Fruit fly (Drosophila melanogaster): ENCODE data around the gene Jon99Ci.

- no peak for TF ChIP-seq CG11617 (GFP tag; optimal IDR thresholded peaks at IDR 0.05)
- no peak for TF ChIP-seq kay (GFP tag; ENCODE audit: borderline replicate concordance)
- no peak for TF ChIP-seq Hr96 (GFP tag; optimal IDR thresholded peaks at IDR 0.05)
- no peak for TF ChIP-seq ovo (GFP tag; optimal IDR thresholded peaks at IDR 0.05)
- TF ChIP-seq bab1 (GFP tag; optimal IDR thresholded peaks at IDR 0.05) = no peak
- no peak for TF ChIP-seq pad (GFP tag; optimal IDR thresholded peaks at IDR 0.05)
- no peak for TF ChIP-seq Crg-1 (GFP tag; optimal IDR thresholded peaks at IDR 0.05)
- TF ChIP-seq CG12768 (GFP tag; optimal IDR thresholded peaks at IDR 0.05) = no peak
- no peak for TF ChIP-seq CG7045 (GFP tag; optimal IDR thresholded peaks at IDR 0.05)
- TF ChIP-seq CG14711 (tag; optimal IDR thresholded peaks at IDR 0.05) = no peak
- TF ChIP-seq Clk (GFP tag; optimal IDR thresholded peaks at IDR 0.05) = no peak
- TF ChIP-seq cnc (optimal IDR thresholded peaks at IDR 0.05) = no peak
- TF ChIP-seq toe (GFP tag; optimal IDR thresholded peaks at IDR 0.05) = no peak
- no peak for TF ChIP-seq CG5204 (GFP tag; optimal IDR thresholded peaks at IDR 0.05)
Measured at dm6 chr3R:29905164-29905563, 20.8 kb downstream of the Jon99Ci start, which contains the start of gene CG15515.
